Worm (Caenorhabditis elegans): ENCODE measurements around the gene T07D4.5.

DNA sequence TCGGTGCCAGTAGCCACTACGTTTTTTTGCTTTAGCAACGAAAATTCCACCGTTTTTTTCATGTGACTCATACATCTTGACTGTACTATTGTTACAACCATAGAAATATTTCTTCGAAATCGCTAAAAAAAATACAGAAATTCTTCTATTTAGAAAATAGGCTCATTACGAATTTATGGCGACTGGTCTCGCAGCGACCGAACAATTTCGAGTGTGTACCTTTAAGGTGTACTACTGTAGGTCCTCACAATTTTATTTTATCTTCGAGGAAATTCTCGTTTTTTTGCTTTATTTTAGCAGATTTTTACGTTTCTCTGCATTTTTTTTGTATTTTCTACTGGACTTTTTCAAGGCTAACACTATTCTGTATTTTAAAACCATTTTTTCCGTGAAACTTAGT lies 5.9 kb upstream of the T07D4.5 start:
- TF ChIP-seq nhr-179 (tag; optimal IDR thresholded peaks at IDR 0.05) = no peak
- TF ChIP-seq ets-4 (GFP tag; optimal IDR thresholded peaks at IDR 0.05) = no peak
- TF ChIP-seq nhr-90 (tag; optimal IDR thresholded peaks at IDR 0.05) = no peak
- TF ChIP-seq pha-4 (tag; optimal IDR thresholded peaks at IDR 0.05) = no peak
- TF ChIP-seq ZK185.1 (tag; optimal IDR thresholded peaks at IDR 0.05; ENCODE audit: poor library complexity, severe bottlenecking) = no peak
- no peak for TF ChIP-seq mxl-1 (tag; optimal IDR thresholded peaks at IDR 0.05)
- TF ChIP-seq F55B11.4 (tag; optimal IDR thresholded peaks at IDR 0.05; ENCODE audit: borderline replicate concordance, insufficient read depth) = no peak
- TF ChIP-seq chd-7 (tag; optimal IDR thresholded peaks at IDR 0.05) = no peak
- no peak for TF ChIP-seq ama-1 (optimal IDR thresholded peaks at IDR 0.05)
- TF ChIP-seq ama-1 (GFP tag; optimal IDR thresholded peaks at IDR 0.05) = no peak
- TF ChIP-seq lin-54 (GFP tag; optimal IDR thresholded peaks at IDR 0.05) = peak; percentile 45
- no peak for TF ChIP-seq fkh-3 (tag; optimal IDR thresholded peaks at IDR 0.05)
- TF ChIP-seq mel-28 (tag; optimal IDR thresholded peaks at IDR 0.05; ENCODE audit: borderline replicate concordance) = no peak
- TF ChIP-seq aptf-3 (GFP tag; IDR thresholded peaks at IDR 0.05) = no peak

Measured in whole organism, young adult.